Worm (Caenorhabditis elegans) whole organism, early embryonic: ENCODE data around the gene srh-207.

Experiments used
- B0310.2 ChIP-seq: sonication (generic microtip); optimal IDR thresholded peaks from 2 replicates; lab custom pipeline; 2016; ENCODE audit warnings: mild to moderate bottlenecking, missing genetic modification characterization, missing compliant biosample characterization
- F13C5.2 ChIP-seq: sonication (generic microtip); optimal IDR thresholded peaks from 2 replicates; lab custom pipeline; 2017; ENCODE audit warnings: mild to moderate bottlenecking, missing genetic modification characterization, inconsistent platforms, missing compliant biosample characterization
- ama-1 ChIP-seq: fragments of 150-350 bp; optimal IDR thresholded peaks from 2 replicates; lab custom pipeline; 2014
- ceh-13 ChIP-seq: fragments of 200-800 bp; sonication (Bioruptor generic); optimal IDR thresholded peaks from 2 replicates; lab custom pipeline; 2018; ENCODE audit warnings: mild to moderate bottlenecking, missing genetic modification characterization, missing compliant biosample characterization
- ceh-36 ChIP-seq: sonication (generic microtip); optimal IDR thresholded peaks from 2 replicates; lab custom pipeline; 2016; ENCODE audit warnings: missing genetic modification characterization, inconsistent platforms, missing compliant biosample characterization
- ets-7 ChIP-seq: sonication (generic microtip); optimal IDR thresholded peaks from 2 replicates; lab custom pipeline; 2016; ENCODE audit warnings: missing genotype, missing genetic modification characterization, missing compliant biosample characterization
- flt-1 ChIP-seq: fragments of 200-800 bp; sonication (Bioruptor generic); IDR thresholded peaks from 2 replicates; pipeline ENCODE4 v1.3.6; 2022; ENCODE audit warnings: missing genetic modification characterization, missing compliant biosample characterization
- hnd-1 ChIP-seq: sonication (generic microtip); optimal IDR thresholded peaks from 2 replicates; lab custom pipeline; 2016; ENCODE audit warnings: missing genetic modification characterization, missing compliant biosample characterization
- scrt-1 ChIP-seq: fragments of 200-800 bp; sonication (Bioruptor generic); IDR thresholded peaks from 2 replicates; pipeline ENCODE4 v1.3.6; 2022; ENCODE audit warnings: missing genetic modification characterization, missing compliant biosample characterization
- tra-4 ChIP-seq: sonication (generic microtip); optimal IDR thresholded peaks from 2 replicates; lab custom pipeline; 2017; ENCODE audit warnings: missing genetic modification characterization, missing compliant biosample characterization

- no peak for TF ChIP-seq ets-7 (tag; lab: Kevin White, UChicago)
- no peak for TF ChIP-seq scrt-1 (GFP tag; lab: Robert Waterston, UW)
- TF ChIP-seq flt-1: no peak
- no peak for TF ChIP-seq ama-1
- no peak for TF ChIP-seq tra-4 (tag; lab: Kevin White, UChicago)
- TF ChIP-seq hnd-1: no peak
- TF ChIP-seq ceh-36 (tag; lab: Kevin White, UChicago): no peak
- no peak for TF ChIP-seq ceh-13 (GFP tag; lab: Kevin White, UChicago)
- TF ChIP-seq F13C5.2 (tag; lab: Kevin White, UChicago): no peak
- no peak for TF ChIP-seq B0310.2
Observed at ce11 chrV:18375551-18375950, 34.5 kb downstream of the srh-207 start.
